Fruit fly (Drosophila melanogaster) whole organism, wandering third instar larva: ENCODE measurements around the gene Sh.

Experiments used
- Abd-B ChIP-seq: fragments of >200 bp; optimal IDR thresholded peaks from 2 replicates; lab custom pipeline; 2017; ENCODE audit warnings: missing biosample characterization, missing genetic modification characterization
- Dif ChIP-seq: fragments of 200-275, 200-300 bp; sonication (Bioruptor generic); optimal IDR thresholded peaks from 2 replicates; lab custom pipeline; 2018; ENCODE audit warnings: missing biosample characterization, missing genetic modification characterization; ENCODE audit not compliant: partially characterized antibody
- dmrt93B ChIP-seq: fragments of 200-800 bp; sonication (Bioruptor generic); optimal IDR thresholded peaks from 2 replicates; lab custom pipeline; 2018; ENCODE audit warnings: missing biosample characterization, mild to moderate bottlenecking, missing genetic modification characterization
- ey ChIP-seq: fragments of 200-800 bp; sonication (Bioruptor generic); optimal IDR thresholded peaks from 2 replicates; lab custom pipeline; 2016; ENCODE audit warnings: missing biosample characterization, missing genetic modification characterization
- fru ChIP-seq: fragments of 200-800 bp; sonication (Bioruptor generic); optimal IDR thresholded peaks from 3 replicates; lab custom pipeline; 2016; ENCODE audit warnings: missing biosample characterization, mild to moderate bottlenecking, missing genetic modification characterization
- h ChIP-seq: fragments of 200-800 bp; sonication (Bioruptor generic); optimal IDR thresholded peaks from 3 replicates; lab custom pipeline; 2016; ENCODE audit warnings: missing biosample characterization, mild to moderate bottlenecking, missing genetic modification characterization
- lola ChIP-seq: fragments of >200 bp; optimal IDR thresholded peaks from 2 replicates; lab custom pipeline; 2017; ENCODE audit warnings: missing biosample characterization, missing genetic modification characterization
- pan ChIP-seq: fragments of >200 bp; optimal IDR thresholded peaks from 2 replicates; lab custom pipeline; 2017
- sage ChIP-seq: fragments of 200-800 bp; sonication (Bioruptor generic); optimal IDR thresholded peaks from 2 replicates; lab custom pipeline; 2016; ENCODE audit warnings: missing biosample characterization, mild to moderate bottlenecking, missing genetic modification characterization
- sv ChIP-seq: fragments of 200-800 bp; sonication (Bioruptor generic); optimal IDR thresholded peaks from 3 replicates; lab custom pipeline; 2016; ENCODE audit warnings: missing biosample characterization, missing genetic modification characterization
- tai ChIP-seq: sonication (Bioruptor generic); optimal IDR thresholded peaks from 2 replicates; lab custom pipeline; 2016; ENCODE audit warnings: missing biosample characterization, missing genetic modification characterization
- woc ChIP-seq: sonication (Bioruptor generic); optimal IDR thresholded peaks from 2 replicates; lab custom pipeline; 2016; ENCODE audit warnings: missing biosample characterization, mild to moderate bottlenecking, missing genetic modification characterization

DNA sequence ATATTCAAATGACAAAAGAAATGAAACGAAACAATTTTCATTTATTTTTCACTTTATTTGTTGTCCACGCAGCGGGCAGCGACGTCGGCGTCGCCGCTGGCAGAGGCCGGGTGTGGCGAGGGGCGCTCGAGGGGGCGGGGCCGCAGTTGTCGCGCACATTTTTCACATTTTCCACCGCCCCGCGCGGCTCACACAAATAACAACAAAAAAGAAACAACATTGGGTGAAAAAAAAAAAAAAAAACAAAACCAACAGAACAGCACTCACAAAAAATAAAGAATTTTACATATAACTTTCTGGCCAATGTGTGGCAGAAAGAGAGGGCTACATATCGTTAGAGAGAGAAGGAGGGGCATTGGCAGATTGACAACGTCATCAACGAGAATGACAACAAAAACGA is 48.4 kb downstream of the Sh start:
- no peak for TF ChIP-seq dmrt93B (GFP tag; lab: Kevin White, UChicago)
- TF ChIP-seq sage (GFP tag; lab: Kevin White, UChicago): no peak
- TF ChIP-seq woc (GFP tag; lab: Kevin White, UChicago): no peak
- TF ChIP-seq lola (GFP tag; lab: Kevin White, UChicago): no peak
- no peak for TF ChIP-seq pan
- no peak for TF ChIP-seq fru (GFP tag; lab: Kevin White, UChicago)
- TF ChIP-seq Dif: no peak
- TF ChIP-seq sv (GFP tag; lab: Kevin White, UChicago): no peak
- TF ChIP-seq ey (GFP tag; lab: Kevin White, UChicago): no peak
- no peak for TF ChIP-seq h (GFP tag; lab: Kevin White, UChicago)
- TF ChIP-seq tai (GFP tag; lab: Kevin White, UChicago): no peak
- no peak for TF ChIP-seq Abd-B (GFP tag; lab: Kevin White, UChicago)
